Fruit fly (Drosophila melanogaster): Measurements from ENCODE around the gene ATPsynE.
A peak's percentile ranks its signal among the peaks of the same experiment; 100 is the strongest.

ATPsynE gene

dm6 chr3R:14332735-14333134, 6.0 kb downstream of the ATPsynE start (continued):
- no peak for TF ChIP-seq da (GFP tag; optimal IDR thresholded peaks at IDR 0.05)
- TF ChIP-seq ttk (GFP tag; IDR thresholded peaks at IDR 0.05) = no peak
- no peak for TF ChIP-seq Deaf1 (tag; optimal IDR thresholded peaks at IDR 0.05)
- no peak for TF ChIP-seq crc (GFP tag; optimal IDR thresholded peaks at IDR 0.05)
- no peak for TF ChIP-seq CG13296 (GFP tag; optimal IDR thresholded peaks at IDR 0.05)
- peak; percentile 12; the same call in 1 of the 2 replicates for TF ChIP-seq lmd (GFP tag; IDR thresholded peaks at IDR 0.05)
- no peak for TF ChIP-seq CTCF (GFP tag; optimal IDR thresholded peaks at IDR 0.05)
- TF ChIP-seq CG13775 (GFP tag; optimal IDR thresholded peaks at IDR 0.05) = no peak
- TF ChIP-seq mld (GFP tag; IDR thresholded peaks at IDR 0.05; ENCODE audit: partially characterized antibody) = no peak
- TF ChIP-seq CG1603 (tag; optimal IDR thresholded peaks at IDR 0.05) = no peak
- TF ChIP-seq CG13123 (GFP tag; optimal IDR thresholded peaks at IDR 0.05) = no peak
- TF ChIP-seq CG9437 (GFP tag; optimal IDR thresholded peaks at IDR 0.05) = peak; percentile 24
- TF ChIP-seq CG34224 (GFP tag; IDR thresholded peaks at IDR 0.05; ENCODE audit: partially characterized antibody) = no peak
- TF ChIP-seq CG30431 (GFP tag; optimal IDR thresholded peaks at IDR 0.05) = no peak
- TF ChIP-seq CG42726 (GFP tag; IDR thresholded peaks at IDR 0.05; ENCODE audit: partially characterized antibody) = no peak
- no peak for TF ChIP-seq Optix (GFP tag; IDR thresholded peaks at IDR 0.05)
- TF ChIP-seq fd3F (GFP tag; optimal IDR thresholded peaks at IDR 0.05) = no peak
- TF ChIP-seq Bdp1 (GFP tag; optimal IDR thresholded peaks at IDR 0.05) = no peak
- TF ChIP-seq Nf-YA (GFP tag; IDR thresholded peaks at IDR 0.05) = no peak
- no peak for TF ChIP-seq CG5245 (GFP tag; optimal IDR thresholded peaks at IDR 0.05)
- no peak for TF ChIP-seq Dad (GFP tag; optimal IDR thresholded peaks at IDR 0.05)
- no peak for TF ChIP-seq Bteb2 (GFP tag; optimal IDR thresholded peaks at IDR 0.05)
- no peak for TF ChIP-seq Gsc (GFP tag; IDR thresholded peaks at IDR 0.05)
- no peak for TF ChIP-seq kay (GFP tag; optimal IDR thresholded peaks at IDR 0.05)
- TF ChIP-seq pnt (GFP tag; optimal IDR thresholded peaks at IDR 0.05) = no peak
- no peak for TF ChIP-seq CG14965 (GFP tag; optimal IDR thresholded peaks at IDR 0.05; ENCODE audit: borderline replicate concordance)
- no peak for TF ChIP-seq CG2202 (tag; optimal IDR thresholded peaks at IDR 0.05)
- no peak for TF ChIP-seq Scr (GFP tag; IDR thresholded peaks at IDR 0.05; ENCODE audit: partially characterized antibody)
- peak; percentile 28 for TF ChIP-seq CG30403 (GFP tag; optimal IDR thresholded peaks at IDR 0.05)
- no peak for TF ChIP-seq Max (GFP tag; optimal IDR thresholded peaks at IDR 0.05)
- TF ChIP-seq amos (GFP tag; IDR thresholded peaks at IDR 0.05; ENCODE audit: partially characterized antibody) = no peak
- TF ChIP-seq wek (GFP tag; optimal IDR thresholded peaks at IDR 0.05) = no peak
- no peak for TF ChIP-seq croc (GFP tag; conservative IDR thresholded peaks at IDR 0.05)
- TF ChIP-seq CG7963 (GFP tag; IDR thresholded peaks at IDR 0.05; ENCODE audit: partially characterized antibody) = no peak
- TF ChIP-seq E2f1 (GFP tag; IDR thresholded peaks at IDR 0.05) = no peak
- TF ChIP-seq grau (tag; optimal IDR thresholded peaks at IDR 0.05) = peak; percentile 31
- TF ChIP-seq CG33557 (GFP tag; optimal IDR thresholded peaks at IDR 0.05) = no peak
- no peak for TF ChIP-seq C15 (GFP tag; IDR thresholded peaks at IDR 0.05)
- TF ChIP-seq Sry-δ (GFP tag; optimal IDR thresholded peaks at IDR 0.05) = no peak
- no peak for TF ChIP-seq MTF-1 (GFP tag; optimal IDR thresholded peaks at IDR 0.05; ENCODE audit: borderline replicate concordance)
- no peak for TF ChIP-seq ranshi (GFP tag; IDR thresholded peaks at IDR 0.05)
- TF ChIP-seq B-H1 (GFP tag; IDR thresholded peaks at IDR 0.05) = no peak
- no peak for TF ChIP-seq schlank (tag; optimal IDR thresholded peaks at IDR 0.05)
- TF ChIP-seq Xrp1 (GFP tag; IDR thresholded peaks at IDR 0.05) = peak; percentile 44; the same call in 1 of the 2 replicates
- TF ChIP-seq CG4404 (GFP tag; IDR thresholded peaks at IDR 0.05) = no peak
- no peak for TF ChIP-seq bab2 (GFP tag; optimal IDR thresholded peaks at IDR 0.05)
- peak; percentile 40 for TF ChIP-seq CG10979 (tag; optimal IDR thresholded peaks at IDR 0.05)
- peak; percentile 5 for TF ChIP-seq Hsf (GFP tag; optimal IDR thresholded peaks at IDR 0.05)
- TF ChIP-seq cwo (GFP tag; optimal IDR thresholded peaks at IDR 0.05) = peak; percentile 10
- no peak for TF ChIP-seq Mad (GFP tag; optimal IDR thresholded peaks at IDR 0.05)
- TF ChIP-seq CG12219 (GFP tag; optimal IDR thresholded peaks at IDR 0.05) = no peak
- no peak for TF ChIP-seq CG18619 (GFP tag; optimal IDR thresholded peaks at IDR 0.05)
